Worm (Caenorhabditis elegans) whole organism, early embryonic: ENCODE data around the gene srd-30.

ENCODE experiments used
- B0310.2 ChIP-seq: sonication (generic microtip); optimal IDR thresholded peaks from 2 replicates; lab custom pipeline; 2016; ENCODE audit warnings: mild to moderate bottlenecking, missing genetic modification characterization, missing compliant biosample characterization
- F13C5.2 ChIP-seq: sonication (generic microtip); optimal IDR thresholded peaks from 2 replicates; lab custom pipeline; 2017; ENCODE audit warnings: mild to moderate bottlenecking, missing genetic modification characterization, inconsistent platforms, missing compliant biosample characterization
- aly-1 ChIP-seq: sonication (generic microtip); optimal IDR thresholded peaks from 2 replicates; lab custom pipeline; 2016; ENCODE audit warnings: missing genetic modification characterization, missing compliant biosample characterization
- ama-1 ChIP-seq: fragments of 150-350 bp; optimal IDR thresholded peaks from 2 replicates; lab custom pipeline; 2014
- ceh-13 ChIP-seq: fragments of 200-800 bp; sonication (Bioruptor generic); optimal IDR thresholded peaks from 2 replicates; lab custom pipeline; 2018; ENCODE audit warnings: mild to moderate bottlenecking, missing genetic modification characterization, missing compliant biosample characterization
- ceh-36 ChIP-seq: sonication (generic microtip); optimal IDR thresholded peaks from 2 replicates; lab custom pipeline; 2016; ENCODE audit warnings: missing genetic modification characterization, inconsistent platforms, missing compliant biosample characterization
- ets-7 ChIP-seq: sonication (generic microtip); optimal IDR thresholded peaks from 2 replicates; lab custom pipeline; 2016; ENCODE audit warnings: missing genotype, missing genetic modification characterization, missing compliant biosample characterization
- flt-1 ChIP-seq: fragments of 200-800 bp; sonication (Bioruptor generic); IDR thresholded peaks from 2 replicates; pipeline ENCODE4 v1.3.6; 2022; ENCODE audit warnings: missing genetic modification characterization, missing compliant biosample characterization
- hmbx-1 ChIP-seq: sonication (generic microtip); optimal IDR thresholded peaks from 2 replicates; lab custom pipeline; 2016; ENCODE audit warnings: mild to moderate bottlenecking, missing genetic modification characterization, missing compliant biosample characterization
- hmg-4 ChIP-seq: fragments of 200-800 bp; sonication (Bioruptor generic); optimal IDR thresholded peaks from 2 replicates; lab custom pipeline; 2018; ENCODE audit warnings: mild to moderate bottlenecking, missing genetic modification characterization, missing compliant biosample characterization
- hnd-1 ChIP-seq: sonication (generic microtip); optimal IDR thresholded peaks from 2 replicates; lab custom pipeline; 2016; ENCODE audit warnings: missing genetic modification characterization, missing compliant biosample characterization
- pes-1 ChIP-seq: fragments of 200-800 bp; sonication (Bioruptor generic); IDR thresholded peaks from 2 replicates; pipeline ENCODE4 v1.3.6; 2022; ENCODE audit warnings: missing genetic modification reagents, missing genetic modification characterization, missing compliant biosample characterization
- scrt-1 ChIP-seq: fragments of 200-800 bp; sonication (Bioruptor generic); IDR thresholded peaks from 2 replicates; pipeline ENCODE4 v1.3.6; 2022; ENCODE audit warnings: missing genetic modification characterization, missing compliant biosample characterization
- sea-1 ChIP-seq: fragments of 200-800 bp; sonication (Bioruptor generic); conservative IDR thresholded peaks from 2 replicates; pipeline ENCODE4 v1.3.6; 2022; ENCODE audit warnings: missing genetic modification characterization, missing compliant biosample characterization
- tbx-11 ChIP-seq: fragments of 200-800 bp; sonication (Bioruptor generic); IDR thresholded peaks from 2 replicates; pipeline ENCODE4 v1.3.6; 2022; ENCODE audit warnings: missing genetic modification characterization, missing compliant biosample characterization
- tbx-37 ChIP-seq: fragments of 200-800 bp; sonication (Bioruptor generic); conservative IDR thresholded peaks from 2 replicates; pipeline ENCODE4 v1.3.6; 2022; ENCODE audit warnings: missing genetic modification reagents, missing genetic modification characterization, missing compliant biosample characterization
- tra-4 ChIP-seq: sonication (generic microtip); optimal IDR thresholded peaks from 2 replicates; lab custom pipeline; 2017; ENCODE audit warnings: missing genetic modification characterization, missing compliant biosample characterization

The srd-30 gene

DNA sequence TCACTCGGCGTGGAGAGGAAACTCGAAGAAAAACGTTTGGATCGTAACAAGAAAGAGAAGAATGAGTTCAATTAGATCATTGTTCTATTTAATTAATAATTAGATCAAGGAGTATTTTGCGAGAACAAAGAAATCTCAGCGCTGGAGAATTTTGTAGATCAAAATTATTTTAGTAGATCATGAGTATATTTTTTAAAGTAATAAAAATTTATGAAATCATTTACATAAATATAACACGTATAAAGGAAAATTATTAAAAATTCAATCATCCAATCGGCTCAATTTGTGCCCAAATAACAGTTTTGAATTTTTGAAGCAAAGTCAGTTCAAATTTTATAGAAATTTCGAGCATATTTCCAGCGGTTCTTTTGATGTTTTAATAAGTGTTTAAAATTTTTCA, 5.5 kb upstream of the srd-30 start, which contains the start of gene C50E3.13:
Gene C50E3.13, minus strand, starts transcription at position 101 of the 400 bp plus-strand sequence.
- TF ChIP-seq ceh-36 (tag; lab: Kevin White, UChicago) (no peak), sea-1 (GFP tag; lab: Robert Waterston, UW) (no peak), pes-1 (GFP tag; lab: Robert Waterston, UW) (no peak), ama-1 (lab: Kevin White, UChicago) (no peak), flt-1 (GFP tag; lab: Robert Waterston, UW) (no peak), tra-4 (tag; lab: Kevin White, UChicago) (no peak), B0310.2 (tag; lab: Kevin White, UChicago) (no peak), tbx-37 (GFP tag; lab: Robert Waterston, UW) (no peak), aly-1 (tag; lab: Kevin White, UChicago) (no peak), ceh-13 (GFP tag; lab: Kevin White, UChicago) (no peak), hmbx-1 (tag; lab: Kevin White, UChicago) (no peak), hmg-4 (GFP tag; lab: Kevin White, UChicago) (no peak)

DNA sequence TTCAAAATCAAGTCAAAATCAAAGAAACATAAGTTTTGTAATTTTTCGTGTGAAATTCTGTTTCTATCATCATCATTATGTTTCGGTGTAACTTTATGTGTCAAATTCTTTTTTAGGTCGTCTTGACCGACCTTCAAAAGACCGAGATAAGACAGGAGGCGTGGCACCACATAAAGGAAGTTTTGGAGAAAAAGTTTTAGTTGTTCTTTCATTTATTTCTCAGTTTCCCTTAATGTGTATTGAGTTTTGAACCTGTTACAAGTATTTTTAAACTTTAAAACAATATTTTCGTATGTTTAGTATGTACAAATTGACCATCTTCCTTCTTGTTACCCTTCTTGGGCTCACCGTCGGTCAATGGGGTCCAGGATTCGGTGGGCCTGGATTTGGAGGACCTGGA, 5.0 kb upstream of the srd-30 start, which contains the start of gene grsp-4:
Gene grsp-4, plus strand, starts transcription at position 301 of the 400 bp plus-strand sequence.
- no peak for TF ChIP-seq hnd-1 (tag; lab: Kevin White, UChicago)
- no peak for TF ChIP-seq B0310.2 (tag; lab: Kevin White, UChicago)
- no peak for TF ChIP-seq ets-7 (tag; lab: Kevin White, UChicago)
- TF ChIP-seq ceh-36 (tag; lab: Kevin White, UChicago): no peak
- no peak for TF ChIP-seq tbx-37 (GFP tag; lab: Robert Waterston, UW)
- TF ChIP-seq tbx-11: no peak

DNA sequence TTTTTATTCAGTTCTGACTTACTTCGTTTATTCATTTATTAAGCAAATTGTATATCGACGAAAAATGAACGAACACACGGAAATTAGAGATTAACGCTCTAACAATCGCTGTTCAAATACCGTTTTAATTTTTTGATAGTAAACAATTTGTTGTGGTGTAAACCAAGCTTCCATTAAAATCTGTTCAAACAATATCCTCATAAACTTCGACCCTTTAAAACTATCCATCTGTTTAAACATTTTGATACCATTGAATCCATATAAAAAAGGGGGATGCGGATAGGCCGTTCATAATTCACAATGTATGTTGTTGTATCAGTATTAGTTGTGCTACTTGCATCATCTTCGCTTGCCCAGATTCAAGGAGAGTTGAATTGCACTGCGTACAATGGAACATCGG, 3.1 kb upstream of the srd-30 start, which contains the start of gene F07C4.6:
Gene F07C4.6, plus strand, starts transcription at position 301 of the 400 bp plus-strand sequence.
- no peak for TF ChIP-seq aly-1 (tag; lab: Kevin White, UChicago)
- no peak for TF ChIP-seq F13C5.2 (tag; lab: Kevin White, UChicago)
- no peak for TF ChIP-seq ama-1 (lab: Kevin White, UChicago)
- no peak for TF ChIP-seq tbx-11
- no peak for TF ChIP-seq hnd-1 (tag; lab: Kevin White, UChicago)
- TF ChIP-seq tra-4 (tag; lab: Kevin White, UChicago): no peak
- TF ChIP-seq tbx-37 (GFP tag; lab: Robert Waterston, UW): no peak
- TF ChIP-seq ceh-13 (GFP tag; lab: Kevin White, UChicago): no peak
- no peak for TF ChIP-seq ets-7 (tag; lab: Kevin White, UChicago)
- no peak for TF ChIP-seq hmg-4 (GFP tag; lab: Kevin White, UChicago)
- TF ChIP-seq hmbx-1 (tag; lab: Kevin White, UChicago): no peak
- TF ChIP-seq B0310.2 (tag; lab: Kevin White, UChicago): no peak
- no peak for TF ChIP-seq sea-1 (GFP tag; lab: Robert Waterston, UW)

DNA sequence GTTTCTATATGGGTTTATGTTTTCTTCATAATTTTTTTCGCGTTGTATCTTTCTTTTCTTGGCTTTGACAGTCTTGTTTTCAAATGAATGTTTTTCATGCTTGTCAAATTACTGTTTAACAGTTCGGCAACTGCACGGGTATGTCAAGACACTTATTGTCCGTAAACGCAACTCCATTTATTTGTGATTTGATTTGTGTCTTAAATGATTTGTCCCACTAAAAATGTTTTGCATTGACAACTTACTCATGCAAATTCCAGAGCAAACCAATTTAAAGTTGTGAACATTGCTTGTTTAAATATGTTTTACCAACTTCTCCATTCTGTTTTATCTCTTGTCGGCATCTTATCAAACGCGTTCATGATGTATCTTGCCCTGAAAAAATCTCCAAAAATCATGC, 2.1 kb downstream of the srd-30 start, which contains the start of gene srd-25:
Gene srd-25, plus strand, starts transcription at position 301 of the 400 bp plus-strand sequence.
- TF ChIP-seq sea-1 (GFP tag; lab: Robert Waterston, UW) (no peak), hnd-1 (tag; lab: Kevin White, UChicago) (no peak), ceh-36 (tag; lab: Kevin White, UChicago) (no peak), ets-7 (tag; lab: Kevin White, UChicago) (no peak), ama-1 (lab: Kevin White, UChicago) (no peak), hmg-4 (GFP tag; lab: Kevin White, UChicago) (no peak), aly-1 (tag; lab: Kevin White, UChicago) (no peak), F13C5.2 (tag; lab: Kevin White, UChicago) (no peak), tra-4 (tag; lab: Kevin White, UChicago) (no peak)

DNA sequence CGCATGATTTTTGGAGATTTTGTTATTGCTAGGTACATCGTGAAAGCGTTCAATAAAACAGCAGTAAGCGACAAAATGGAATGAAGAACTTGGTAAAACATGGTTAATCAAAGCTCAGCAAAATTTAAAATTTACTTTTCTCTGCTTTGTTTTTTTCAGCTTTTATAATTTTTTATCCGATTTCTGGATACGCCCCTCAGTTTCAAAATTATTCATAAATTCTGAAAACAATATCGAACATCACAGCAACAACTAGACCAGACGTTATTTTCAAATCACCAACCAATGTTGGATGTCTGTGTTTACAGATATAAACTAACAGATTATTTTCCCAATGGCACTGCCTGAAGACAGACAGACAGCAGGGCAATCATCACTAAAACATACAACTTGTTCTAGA, 5.1 kb downstream of the srd-30 start, which contains the start of gene srd-31:
Gene srd-31, minus strand, starts transcription at position 101 of the 400 bp plus-strand sequence.
- TF ChIP-seq B0310.2 (tag; lab: Kevin White, UChicago) (no peak), scrt-1 (GFP tag; lab: Robert Waterston, UW) (no peak), tbx-11 (no peak), hnd-1 (tag; lab: Kevin White, UChicago) (no peak), tbx-37 (GFP tag; lab: Robert Waterston, UW) (no peak), hmbx-1 (tag; lab: Kevin White, UChicago) (no peak), aly-1 (tag; lab: Kevin White, UChicago) (no peak), ets-7 (tag; lab: Kevin White, UChicago) (no peak), ceh-36 (tag; lab: Kevin White, UChicago) (no peak)

DNA sequence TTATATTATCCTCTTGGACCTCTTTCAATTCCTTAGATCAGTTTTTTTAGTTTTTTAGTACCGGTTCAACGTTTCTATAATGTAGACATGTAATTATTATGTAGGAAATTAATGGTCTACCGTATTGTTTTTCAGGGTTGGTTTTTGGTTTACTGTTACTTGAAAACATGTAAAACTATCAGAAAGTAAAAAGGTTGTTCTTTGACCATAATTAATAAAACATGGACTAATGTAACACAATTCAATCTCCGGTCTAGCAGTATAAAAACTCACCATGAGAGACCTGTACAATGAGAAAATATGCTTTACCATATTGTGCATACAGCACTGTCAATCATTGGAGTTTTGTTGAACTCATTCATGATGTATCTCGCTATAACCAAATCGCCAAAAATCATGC, 5.9 kb downstream of the srd-30 start, which contains the start of gene srd-29:
Gene srd-29, plus strand, starts transcription at position 301 of the 400 bp plus-strand sequence.
- TF ChIP-seq ceh-13 (GFP tag; lab: Kevin White, UChicago): no peak
- no peak for TF ChIP-seq pes-1 (GFP tag; lab: Robert Waterston, UW)
- no peak for TF ChIP-seq tbx-11
- TF ChIP-seq F13C5.2 (tag; lab: Kevin White, UChicago): no peak
- TF ChIP-seq hmg-4 (GFP tag; lab: Kevin White, UChicago): no peak
- no peak for TF ChIP-seq ets-7 (tag; lab: Kevin White, UChicago)
- TF ChIP-seq hmbx-1 (tag; lab: Kevin White, UChicago): no peak
- TF ChIP-seq tra-4 (tag; lab: Kevin White, UChicago): no peak
- no peak for TF ChIP-seq scrt-1 (GFP tag; lab: Robert Waterston, UW)
- TF ChIP-seq flt-1 (GFP tag; lab: Robert Waterston, UW): no peak
- no peak for TF ChIP-seq tbx-37 (GFP tag; lab: Robert Waterston, UW)
- TF ChIP-seq hnd-1 (tag; lab: Kevin White, UChicago): no peak
- no peak for TF ChIP-seq ama-1 (lab: Kevin White, UChicago)
- TF ChIP-seq ceh-36 (tag; lab: Kevin White, UChicago): no peak
- TF ChIP-seq sea-1 (GFP tag; lab: Robert Waterston, UW): no peak
- TF ChIP-seq B0310.2 (tag; lab: Kevin White, UChicago): no peak
- TF ChIP-seq aly-1 (tag; lab: Kevin White, UChicago): no peak

DNA sequence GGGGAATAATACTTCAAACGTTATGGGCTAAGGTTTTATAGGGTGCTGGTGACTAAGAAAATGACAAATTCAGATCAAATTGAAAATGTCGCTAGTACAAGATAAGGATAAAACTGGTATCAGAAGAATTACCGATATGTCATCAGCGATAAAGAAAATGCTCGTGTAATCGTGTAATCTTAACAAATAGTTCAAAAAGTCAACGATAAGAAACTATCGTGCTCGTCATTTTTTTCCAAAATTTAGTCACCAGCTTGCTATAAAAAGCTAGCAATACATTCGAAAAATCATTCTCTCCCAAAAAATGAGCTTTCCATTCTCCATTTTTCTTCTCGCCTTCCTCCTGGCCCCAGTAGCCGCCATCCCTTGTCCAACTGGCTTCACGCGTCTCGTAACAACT, 8.2 kb downstream of the srd-30 start, which contains the start of gene clec-45:
Gene clec-45, plus strand, starts transcription at position 301 of the 400 bp plus-strand sequence.
- no peak for TF ChIP-seq hmbx-1 (tag; lab: Kevin White, UChicago)
- TF ChIP-seq flt-1 (GFP tag; lab: Robert Waterston, UW): no peak
- TF ChIP-seq ceh-13 (GFP tag; lab: Kevin White, UChicago): no peak
- no peak for TF ChIP-seq ama-1 (lab: Kevin White, UChicago)
- TF ChIP-seq hnd-1 (tag; lab: Kevin White, UChicago): no peak
- no peak for TF ChIP-seq sea-1 (GFP tag; lab: Robert Waterston, UW)
- no peak for TF ChIP-seq hmg-4 (GFP tag; lab: Kevin White, UChicago)
